Worm (Caenorhabditis elegans) whole organism, L3 larva: ENCODE measurements around the gene F18E2.15.

ENCODE experiments used
- fos-1 ChIP-seq: fragments of 150-350 bp; optimal IDR thresholded peaks from 2 replicates; lab custom pipeline; 2014; ENCODE audit warnings: missing biosample characterization, missing genetic modification characterization
- hmg-11 ChIP-seq: sonication (generic microtip); optimal IDR thresholded peaks from 2 replicates; lab custom pipeline; 2016; ENCODE audit warnings: missing genetic modification characterization, missing compliant biosample characterization

DNA sequence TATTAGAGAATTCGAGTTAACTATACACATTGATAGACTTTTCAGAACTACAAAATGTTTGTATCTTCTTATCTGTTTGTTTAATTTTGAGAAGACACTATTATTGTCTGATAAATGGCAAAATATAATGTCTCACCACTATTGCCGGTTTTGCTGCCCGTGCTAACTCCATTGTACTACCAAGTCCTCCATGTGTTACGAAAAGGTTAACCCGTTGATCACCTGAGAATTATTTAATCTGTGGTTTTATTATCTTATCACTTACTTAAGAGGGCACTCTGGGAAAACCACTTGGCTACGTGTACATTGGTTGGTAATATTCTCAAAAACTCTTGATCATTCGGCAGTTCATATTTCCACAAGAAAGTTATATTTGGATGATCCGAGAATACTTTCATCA lies 35.1 kb upstream of the F18E2.15 start:
- TF ChIP-seq hmg-11 (no peak), fos-1 (tag; lab: Kevin White, UChicago) (no peak)
